Worm (Caenorhabditis elegans): ENCODE measurements around the gene ZK899.3.

- TF ChIP-seq elt-2 (tag; optimal IDR thresholded peaks at IDR 0.05), result no peak
- TF ChIP-seq fos-1 (tag; optimal IDR thresholded peaks at IDR 0.05), result no peak
- TF ChIP-seq isw-1 (GFP tag; IDR thresholded peaks at IDR 0.05), result no peak
- no peak for TF ChIP-seq unc-30 (tag; optimal IDR thresholded peaks at IDR 0.05)
- no peak for TF ChIP-seq zag-1 (tag; optimal IDR thresholded peaks at IDR 0.05)
- peak in 5 of 6 experiments; percentile 40 to 82 (median 52) for TF ChIP-seq elt-3 (tag; optimal IDR thresholded peaks at IDR 0.05)
- no peak for TF ChIP-seq dsc-1 (tag; optimal IDR thresholded peaks at IDR 0.05)
- no peak for TF ChIP-seq ces-1 (GFP tag; optimal IDR thresholded peaks at IDR 0.05)
- no peak for TF ChIP-seq aly-2 (tag; optimal IDR thresholded peaks at IDR 0.05)
- no peak for TF ChIP-seq egl-27 (tag; optimal IDR thresholded peaks at IDR 0.05)
- TF ChIP-seq ztf-11 (tag; optimal IDR thresholded peaks at IDR 0.05), result no peak
Measured at ce11 chrX:9403622-9404255, 49.2 kb upstream of the ZK899.3 start.

Measured in whole organism, L1 larva.